Worm (Caenorhabditis elegans) whole organism, young adult: Measurements from ENCODE around the gene R02E12.12.
A peak's percentile ranks its signal among the peaks of the same experiment; 100 is the strongest.

Experiments
- B0019.2 ChIP-seq: fragments of 200-800 bp; sonication (Bioruptor generic); conservative IDR thresholded peaks from 2 replicates; pipeline ENCODE4 v1.3.6; 2022; ENCODE audit warnings: missing genetic modification reagents, missing genetic modification characterization, missing compliant biosample characterization
- B0035.1 ChIP-seq: sonication (generic microtip); optimal IDR thresholded peaks from 2 replicates; lab custom pipeline; 2016; ENCODE audit warnings: missing genetic modification characterization, mild to moderate bottlenecking, missing compliant biosample characterization, missing genotype, missing genetic modification reagents
- B0261.1 ChIP-seq: sonication (generic microtip); optimal IDR thresholded peaks from 2 replicates; lab custom pipeline; 2016; ENCODE audit warnings: mild to moderate bottlenecking, missing genetic modification characterization, moderate library complexity, missing compliant biosample characterization
- B0336.3 ChIP-seq: fragments of 200-800 bp; sonication (Bioruptor generic); IDR thresholded peaks from 2 replicates; pipeline ENCODE4 v1.3.6; 2022; ENCODE audit warnings: missing genetic modification characterization, missing compliant biosample characterization
- F22D6.2 ChIP-seq: sonication (generic microtip); optimal IDR thresholded peaks from 2 replicates; lab custom pipeline; 2016; ENCODE audit warnings: mild to moderate bottlenecking, missing genetic modification characterization, missing compliant biosample characterization
- F33H1.4 ChIP-seq: fragments of 200-800 bp; sonication (Bioruptor generic); IDR thresholded peaks from 2 replicates; pipeline ENCODE4 v1.3.6; 2022; ENCODE audit warnings: missing genetic modification reagents, missing genetic modification characterization, missing compliant biosample characterization
- F37B4.10 ChIP-seq: fragments of 200-800 bp; sonication (Bioruptor generic); IDR thresholded peaks from 2 replicates; pipeline ENCODE4 v1.3.6; 2022; ENCODE audit warnings: missing genetic modification characterization, missing compliant biosample characterization
- F55B11.4 ChIP-seq: sonication (generic microtip); optimal IDR thresholded peaks from 2 replicates; lab custom pipeline; 2016; ENCODE audit warnings: missing compliant biosample characterization, missing genetic modification characterization, borderline replicate concordance; ENCODE audit not compliant: insufficient read depth
- K12H6.12 ChIP-seq: fragments of 200-800 bp; sonication (Bioruptor generic); optimal IDR thresholded peaks from 2 replicates; lab custom pipeline; 2018; ENCODE audit warnings: mild to moderate bottlenecking, missing genetic modification characterization, missing compliant biosample characterization
- Y53F4B.3 ChIP-seq: fragments of 200-800 bp; sonication (Bioruptor generic); IDR thresholded peaks from 2 replicates; pipeline ENCODE4 v1.3.6; 2022; ENCODE audit warnings: missing genetic modification reagents, missing genetic modification characterization, missing compliant biosample characterization
- aptf-3 ChIP-seq: fragments of 200-800 bp; sonication (Bioruptor generic); IDR thresholded peaks from 2 replicates; pipeline ENCODE4 v1.3.6; 2022; ENCODE audit warnings: missing genetic modification characterization, missing compliant biosample characterization
- atf-7 ChIP-seq: sonication (generic microtip); optimal IDR thresholded peaks from 2 replicates; lab custom pipeline; 2017; ENCODE audit warnings: mild to moderate bottlenecking, missing genetic modification characterization, missing compliant biosample characterization
- attf-3 ChIP-seq: fragments of 200-800 bp; sonication (Bioruptor generic); conservative IDR thresholded peaks from 2 replicates; pipeline ENCODE4 v1.3.6; 2022; ENCODE audit warnings: missing genetic modification reagents, missing genetic modification characterization, missing compliant biosample characterization
- bed-2 ChIP-seq: fragments of 200-800 bp; sonication (Bioruptor generic); IDR thresholded peaks from 2 replicates; pipeline ENCODE4 v1.3.6; 2022; ENCODE audit warnings: missing genetic modification reagents, missing genetic modification characterization, missing compliant biosample characterization
- cebp-1 ChIP-seq, 2 experiments: fragments of 200-800 bp in 1 of 2; sonication (Bioruptor generic) in 1 of 2; sonication (generic microtip) in 1 of 2; IDR thresholded peaks in 1 of 2; optimal IDR thresholded peaks in 1 of 2; 2 replicates each; pipeline versions ENCODE4 v1.3.6 to Lab custom; 2017 to 2022; ENCODE audit warnings: missing compliant biosample characterization in 2 of 2, missing genetic modification characterization in 2 of 2, mild to moderate bottlenecking in 1 of 2, missing genetic modification reagents in 1 of 2, moderate library complexity in 1 of 2
- ceh-100 ChIP-seq: fragments of 200-800 bp; sonication (Bioruptor generic); IDR thresholded peaks from 2 replicates; pipeline ENCODE4 v1.3.6; 2022; ENCODE audit warnings: missing genetic modification reagents, missing genetic modification characterization, missing compliant biosample characterization
- ceh-27 ChIP-seq: fragments of 200-800 bp; sonication (Bioruptor generic); optimal IDR thresholded peaks from 2 replicates; lab custom pipeline; 2018; ENCODE audit warnings: mild to moderate bottlenecking, missing genetic modification characterization, moderate library complexity, missing compliant biosample characterization
- die-1 ChIP-seq: sonication (generic microtip); optimal IDR thresholded peaks from 2 replicates; lab custom pipeline; 2016; ENCODE audit warnings: missing genotype, mild to moderate bottlenecking, missing genetic modification characterization, missing compliant biosample characterization
- dpff-1 ChIP-seq: sonication (generic microtip); optimal IDR thresholded peaks from 2 replicates; lab custom pipeline; 2017; ENCODE audit warnings: mild to moderate bottlenecking, missing genetic modification characterization, missing compliant biosample characterization
- egl-18 ChIP-seq: fragments of 200-800 bp; sonication (Bioruptor generic); IDR thresholded peaks from 2 replicates; pipeline ENCODE4 v1.3.6; 2022; ENCODE audit warnings: missing genetic modification reagents, missing genetic modification characterization, missing compliant biosample characterization
- hlh-12 ChIP-seq: sonication (generic microtip); optimal IDR thresholded peaks from 2 replicates; lab custom pipeline; 2016; ENCODE audit warnings: missing genetic modification characterization, missing compliant biosample characterization
- hlh-26 ChIP-seq: fragments of 200-800 bp; sonication (Bioruptor generic); conservative IDR thresholded peaks from 2 replicates; pipeline ENCODE4 v1.3.6; 2022; ENCODE audit warnings: missing genetic modification reagents, missing genetic modification characterization, missing compliant biosample characterization
- hrde-1 ChIP-seq: sonication (generic microtip); optimal IDR thresholded peaks from 2 replicates; lab custom pipeline; 2016; ENCODE audit warnings: missing genetic modification characterization, mild to moderate bottlenecking, missing compliant biosample characterization, moderate library complexity, missing genotype, missing genetic modification reagents, borderline replicate concordance
- hsf-1 ChIP-seq: fragments of 200-800 bp; sonication (Bioruptor generic); IDR thresholded peaks from 2 replicates; pipeline ENCODE4 v1.3.6; 2022; ENCODE audit warnings: missing genetic modification reagents, missing genetic modification characterization, missing compliant biosample characterization
- let-526 ChIP-seq: fragments of 200-800 bp; sonication (Bioruptor generic); IDR thresholded peaks from 2 replicates; pipeline ENCODE4 v1.3.6; 2022; ENCODE audit warnings: missing genetic modification reagents, missing genetic modification characterization, missing compliant biosample characterization
- lin-35 ChIP-seq, 3 experiments: fragments of 150-350 bp in 2 of 3; sonication (generic microtip) in 1 of 3; optimal IDR thresholded peaks; 2 replicates each; lab custom pipeline; 2014 to 2018; ENCODE audit warnings: missing biosample characterization in 3 of 3, missing genetic modification characterization in 3 of 3, missing genetic modification reagents in 3 of 3
- lin-54 ChIP-seq: fragments of 200-800 bp; sonication (Bioruptor generic); optimal IDR thresholded peaks from 2 replicates; lab custom pipeline; 2018; ENCODE audit warnings: mild to moderate bottlenecking, missing genetic modification characterization, missing compliant biosample characterization
- madf-8 ChIP-seq: fragments of 200-800 bp; sonication (Bioruptor generic); conservative IDR thresholded peaks from 2 replicates; pipeline ENCODE4 v1.3.6; 2022; ENCODE audit warnings: missing genetic modification reagents, missing genetic modification characterization, missing compliant biosample characterization
- mel-28 ChIP-seq: sonication (generic microtip); optimal IDR thresholded peaks from 2 replicates; lab custom pipeline; 2016; ENCODE audit warnings: borderline replicate concordance, mild to moderate bottlenecking, missing genetic modification characterization, missing compliant biosample characterization
- mes-4 ChIP-seq: sonication (generic microtip); optimal IDR thresholded peaks from 2 replicates; lab custom pipeline; 2016; ENCODE audit warnings: missing genotype, missing genetic modification characterization, missing compliant biosample characterization
- mxl-1 ChIP-seq: sonication (generic microtip); optimal IDR thresholded peaks from 2 replicates; lab custom pipeline; 2016; ENCODE audit warnings: missing genetic modification characterization, missing compliant biosample characterization
- pha-4 ChIP-seq: fragments of 150-350 bp; sonication (generic microtip); optimal IDR thresholded peaks from 2 replicates; lab custom pipeline; 2014; ENCODE audit warnings: missing biosample characterization, missing genetic modification reagents, missing genetic modification characterization
- rpc-1 ChIP-seq, 2 experiments: fragments of 150-350 bp in 1 of 2; sonication (generic microtip) in 1 of 2; optimal IDR thresholded peaks; 2 replicates each; lab custom pipeline; 2014 to 2018; ENCODE audit warnings: missing biosample characterization in 1 of 2, missing genetic modification characterization in 1 of 2, missing genetic modification reagents in 1 of 2, missing genotype in 1 of 2
- sdz-38 ChIP-seq: sonication (generic microtip); optimal IDR thresholded peaks from 2 replicates; lab custom pipeline; 2016; ENCODE audit warnings: missing genotype, missing genetic modification characterization, missing compliant biosample characterization
- sea-2 ChIP-seq: fragments of 200-800 bp; sonication (Bioruptor generic); IDR thresholded peaks from 2 replicates; pipeline ENCODE4 v1.3.6; 2022; ENCODE audit warnings: missing genetic modification characterization, missing compliant biosample characterization
- snpc-1.3 ChIP-seq: sonication (generic microtip); optimal IDR thresholded peaks from 2 replicates; lab custom pipeline; 2017; ENCODE audit warnings: missing genetic modification characterization, mild to moderate bottlenecking, missing compliant biosample characterization, antibody characterized with exemption, moderate library complexity, missing genotype, missing genetic modification reagents; ENCODE audit not compliant: insufficient read depth
- somi-1 ChIP-seq: fragments of 200-800 bp; sonication (Bioruptor generic); optimal IDR thresholded peaks from 2 replicates; lab custom pipeline; 2018; ENCODE audit warnings: mild to moderate bottlenecking, missing genetic modification characterization, missing compliant biosample characterization
- tlf-1 ChIP-seq: fragments of 200-800 bp; sonication (Bioruptor generic); optimal IDR thresholded peaks from 2 replicates; lab custom pipeline; 2018; ENCODE audit warnings: mild to moderate bottlenecking, missing genetic modification characterization, missing compliant biosample characterization
- unc-130 ChIP-seq: sonication (generic microtip); optimal IDR thresholded peaks from 2 replicates; lab custom pipeline; 2016; ENCODE audit warnings: missing genetic modification reagents, missing genetic modification characterization, missing compliant biosample characterization
- zim-3 ChIP-seq: sonication (generic microtip); optimal IDR thresholded peaks from 2 replicates; lab custom pipeline; 2017; ENCODE audit warnings: mild to moderate bottlenecking, missing genetic modification characterization, moderate library complexity, missing compliant biosample characterization
- ztf-18 ChIP-seq: sonication (generic microtip); optimal IDR thresholded peaks from 2 replicates; lab custom pipeline; 2016; ENCODE audit warnings: missing genotype, mild to moderate bottlenecking, missing genetic modification characterization, missing compliant biosample characterization
- ztf-26 ChIP-seq: sonication (generic microtip); optimal IDR thresholded peaks from 2 replicates; lab custom pipeline; 2017; ENCODE audit warnings: missing genetic modification characterization, missing compliant biosample characterization
- ztf-28 ChIP-seq: fragments of 200-800 bp; sonication (Bioruptor generic); IDR thresholded peaks from 2 replicates; pipeline ENCODE4 v1.3.6; 2022; ENCODE audit warnings: missing genetic modification reagents, missing genetic modification characterization, missing compliant biosample characterization
- ztf-6 ChIP-seq: fragments of 200-800 bp; sonication (Bioruptor generic); IDR thresholded peaks from 2 replicates; pipeline ENCODE4 v1.3.6; 2022; ENCODE audit warnings: missing genetic modification reagents, missing genetic modification characterization, missing compliant biosample characterization

Gene R02E12.12

DNA sequence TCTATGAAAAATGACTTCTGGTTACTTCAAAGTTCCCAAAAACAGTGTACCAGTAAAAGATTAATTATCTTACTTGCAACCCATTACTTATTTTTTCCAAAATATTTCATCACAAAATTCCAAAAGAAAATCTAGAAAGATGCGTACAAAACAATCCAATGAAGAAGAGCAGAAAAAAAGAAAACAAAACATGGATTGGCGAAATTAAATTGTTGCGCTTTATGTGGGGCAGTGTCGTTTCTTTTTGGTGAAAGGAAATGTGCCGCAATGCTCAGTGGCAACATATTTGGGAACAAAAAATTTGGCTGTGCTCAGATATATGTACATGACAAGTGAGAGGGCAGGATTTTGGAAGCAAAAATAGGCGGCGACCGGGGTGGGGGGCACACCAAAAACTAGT is 14.7 kb upstream of the R02E12.12 start:
- TF ChIP-seq lin-35 (GFP tag; optimal IDR thresholded peaks at IDR 0.05; lab: Kevin White, UChicago): no peak
- no peak for TF ChIP-seq aptf-3 (GFP tag; lab: Robert Waterston, UW)
- no peak for TF ChIP-seq sea-2
- no peak for TF ChIP-seq sdz-38 (tag; lab: Kevin White, UChicago)
- no peak for TF ChIP-seq F55B11.4 (tag; lab: Kevin White, UChicago)
- TF ChIP-seq atf-7 (tag; lab: Kevin White, UChicago): no peak
- TF ChIP-seq mxl-1 (tag; lab: Kevin White, UChicago): no peak
- no peak for TF ChIP-seq unc-130 (GFP tag; lab: Kevin White, UChicago)

DNA sequence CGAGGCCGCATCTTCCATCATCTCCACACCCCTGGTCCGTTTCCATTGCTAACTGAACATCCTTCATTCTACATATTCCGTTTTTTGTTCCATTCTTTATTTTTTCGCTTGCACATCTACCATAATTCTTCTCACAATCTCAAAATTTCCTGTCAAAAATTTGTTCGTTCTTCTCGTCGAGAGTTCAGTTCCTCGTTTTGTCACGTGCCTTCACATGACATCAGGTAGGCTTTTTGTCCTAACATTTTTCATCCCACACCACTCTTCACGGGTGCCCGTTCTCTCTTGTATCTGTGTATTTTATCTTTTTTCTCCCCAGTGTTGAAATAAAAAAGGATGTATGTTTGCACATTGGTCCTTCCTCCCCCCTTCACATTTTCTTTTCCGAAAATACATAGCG is 12.8 kb upstream of the R02E12.12 start:
- TF ChIP-seq attf-3 (GFP tag; lab: Robert Waterston, UW) (no peak), cebp-1 (GFP tag; IDR thresholded peaks at IDR 0.05; lab: Robert Waterston, UW) (no peak), cebp-1 (tag; optimal IDR thresholded peaks at IDR 0.05; lab: Kevin White, UChicago) (peak; percentile 32), ceh-100 (GFP tag; lab: Robert Waterston, UW) (no peak), ztf-26 (tag; lab: Kevin White, UChicago) (no peak), B0035.1 (no peak), B0019.2 (no peak), F37B4.10 (GFP tag; lab: Robert Waterston, UW) (no peak), dpff-1 (no peak), hlh-12 (tag; lab: Kevin White, UChicago) (no peak)

DNA sequence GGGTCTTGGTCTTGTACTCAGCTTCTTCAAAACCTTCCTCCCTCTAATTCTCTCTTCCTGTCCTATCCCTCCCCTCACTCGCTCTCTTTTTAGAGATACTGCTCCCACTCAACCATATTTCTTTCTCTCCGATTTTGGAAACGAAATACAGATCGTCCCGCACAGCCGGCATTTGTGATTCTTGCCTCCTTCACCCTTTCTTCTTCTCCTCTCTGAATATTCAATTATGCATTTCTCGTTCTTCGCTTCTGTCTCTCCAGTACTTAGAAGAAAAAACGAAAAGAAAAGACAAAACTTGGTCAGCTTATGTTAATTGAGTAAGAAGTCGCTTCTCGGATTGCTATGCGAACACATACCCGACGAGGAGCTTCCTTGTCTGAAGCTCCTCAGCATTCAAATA is 12.4 kb upstream of the R02E12.12 start:
- no peak for TF ChIP-seq dpff-1
- no peak for TF ChIP-seq ceh-100 (GFP tag; lab: Robert Waterston, UW)
- no peak for TF ChIP-seq tlf-1
- TF ChIP-seq rpc-1 (optimal IDR thresholded peaks at IDR 0.05; lab: Kevin White, UChicago): no peak
- no peak for TF ChIP-seq rpc-1 (tag; optimal IDR thresholded peaks at IDR 0.05; lab: Kevin White, UChicago)
- TF ChIP-seq hsf-1: no peak
- TF ChIP-seq F22D6.2 (tag; lab: Kevin White, UChicago): no peak
- TF ChIP-seq somi-1 (GFP tag; lab: Kevin White, UChicago): no peak
- TF ChIP-seq B0261.1 (tag; lab: Kevin White, UChicago): no peak
- no peak for TF ChIP-seq ztf-18
- TF ChIP-seq pha-4 (tag; lab: Kevin White, UChicago): no peak
- TF ChIP-seq hlh-26: no peak
- TF ChIP-seq bed-2 (GFP tag; lab: Robert Waterston, UW): no peak
- no peak for TF ChIP-seq cebp-1 (GFP tag; IDR thresholded peaks at IDR 0.05; lab: Robert Waterston, UW)
- TF ChIP-seq cebp-1 (tag; optimal IDR thresholded peaks at IDR 0.05; lab: Kevin White, UChicago): no peak
- TF ChIP-seq die-1 (tag; lab: Kevin White, UChicago): no peak
- TF ChIP-seq mel-28 (tag; lab: Kevin White, UChicago): no peak
- no peak for TF ChIP-seq ztf-28 (GFP tag; lab: Robert Waterston, UW)

DNA sequence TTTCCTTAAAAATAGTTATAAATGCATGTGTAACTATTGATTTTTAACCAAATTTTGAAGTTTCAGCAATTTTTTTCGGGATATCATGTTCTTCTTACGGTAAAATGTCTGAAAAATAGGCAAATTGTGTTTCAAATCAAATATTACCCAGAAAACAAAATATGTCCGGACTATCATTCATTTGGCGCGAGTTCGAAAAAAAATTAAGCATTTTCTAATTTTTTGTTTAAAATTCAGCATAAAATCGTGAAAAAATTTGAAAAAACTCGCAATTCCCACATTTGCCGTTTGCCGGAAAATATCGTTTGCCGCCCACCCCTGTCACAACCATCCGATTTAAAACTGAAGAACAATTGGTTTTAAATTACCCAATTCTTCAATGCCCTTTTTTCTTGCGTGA is 11.7 kb upstream of the R02E12.12 start:
- TF ChIP-seq K12H6.12 (no peak), mes-4 (tag; lab: Kevin White, UChicago) (no peak), lin-54 (GFP tag; lab: Kevin White, UChicago) (no peak), Y53F4B.3 (no peak), egl-18 (GFP tag; lab: Robert Waterston, UW) (no peak), madf-8 (GFP tag; lab: Robert Waterston, UW) (no peak), ceh-27 (no peak), F33H1.4 (GFP tag; lab: Robert Waterston, UW) (no peak), F55B11.4 (tag; lab: Kevin White, UChicago) (no peak), hrde-1 (tag; lab: Kevin White, UChicago) (no peak), hlh-26 (no peak), B0336.3 (GFP tag; lab: Robert Waterston, UW) (no peak), snpc-1.3 (tag; lab: Kevin White, UChicago) (no peak), let-526 (GFP tag; lab: Robert Waterston, UW) (no peak), zim-3 (tag; lab: Kevin White, UChicago) (no peak), ztf-6 (no peak)
